Fruit fly (Drosophila melanogaster): Measurements from ENCODE around the gene CG4119.

Gene CG4119

DNA sequence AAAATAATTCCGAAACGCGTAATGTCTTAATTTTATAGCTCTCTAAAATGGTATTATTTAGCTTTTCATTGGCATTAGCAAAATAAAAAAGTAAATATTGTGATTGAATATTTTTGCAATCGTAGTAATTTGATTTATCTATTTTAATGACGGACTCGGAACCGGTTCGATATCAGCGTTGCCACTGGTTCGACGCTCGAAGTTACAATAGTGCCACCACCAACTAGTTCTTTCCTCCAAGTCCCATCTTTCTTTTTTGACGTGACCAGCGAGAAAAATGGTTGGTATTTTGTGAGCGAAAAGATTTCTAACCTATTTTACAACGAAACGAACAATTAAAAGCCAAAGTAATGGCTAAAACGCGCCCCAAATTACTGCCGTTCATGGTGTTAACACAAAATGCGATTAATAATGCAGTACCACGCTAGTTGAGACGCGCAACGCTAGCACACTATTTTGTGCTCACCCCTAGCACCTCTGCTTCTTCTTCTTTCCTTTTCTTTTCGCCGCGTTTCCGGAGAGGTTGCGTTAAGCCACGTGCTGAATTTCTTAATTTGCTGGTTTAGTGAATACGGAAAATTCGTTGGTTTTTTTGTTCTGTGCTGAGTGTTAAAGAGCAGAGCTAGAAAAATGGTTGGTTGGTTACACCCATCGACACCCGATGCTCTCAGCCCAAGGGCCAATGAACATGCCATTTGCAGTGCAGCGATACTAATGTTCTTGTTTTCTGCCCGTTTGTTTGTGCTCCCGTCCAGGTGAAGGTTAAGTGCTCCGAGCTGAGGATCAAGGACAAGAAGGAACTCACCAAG lies 6.6 kb downstream of the CG4119 start, which contains the start of gene RpL35 (continued):
- TF ChIP-seq cwo (GFP tag; optimal IDR thresholded peaks at IDR 0.05) = no peak
- TF ChIP-seq exex (tag; optimal IDR thresholded peaks at IDR 0.05) = no peak
- peak; percentile 93 for TF ChIP-seq MESR4 (GFP tag; optimal IDR thresholded peaks at IDR 0.05)
- TF ChIP-seq slp2 (GFP tag; optimal IDR thresholded peaks at IDR 0.05) = no peak
- no peak for TF ChIP-seq tna (GFP tag; IDR thresholded peaks at IDR 0.05; ENCODE audit: partially characterized antibody)
- TF ChIP-seq CG6683 (GFP tag; optimal IDR thresholded peaks at IDR 0.05) = no peak
- TF ChIP-seq Ptx1 (GFP tag; IDR thresholded peaks at IDR 0.05) = peak; percentile 29; the same call in 1 of the 2 replicates
- peak; percentile 51; the same call in 1 of the 2 replicates for TF ChIP-seq vvl (GFP tag; IDR thresholded peaks at IDR 0.05)
- TF ChIP-seq CG17186 (GFP tag; optimal IDR thresholded peaks at IDR 0.05) = peak; percentile 80
- no peak for TF ChIP-seq zen (tag; optimal IDR thresholded peaks at IDR 0.05)
- peak; percentile 38 for TF ChIP-seq CG12391 (tag; optimal IDR thresholded peaks at IDR 0.05)
- peak; percentile 33 for TF ChIP-seq salm (tag; optimal IDR thresholded peaks at IDR 0.05)
- no peak for TF ChIP-seq Neu2 (GFP tag; optimal IDR thresholded peaks at IDR 0.05; ENCODE audit: borderline replicate concordance)
- no peak for TF ChIP-seq Abd-B (GFP tag; optimal IDR thresholded peaks at IDR 0.05)
- TF ChIP-seq Drgx (GFP tag; IDR thresholded peaks at IDR 0.05) = no peak
- peak; percentile 26 for TF ChIP-seq gcm2 (GFP tag; optimal IDR thresholded peaks at IDR 0.05)
- no peak for TF ChIP-seq usp (GFP tag; optimal IDR thresholded peaks at IDR 0.05)
- no peak for TF ChIP-seq Six4 (GFP tag; optimal IDR thresholded peaks at IDR 0.05)
- peak; percentile 77 for TF ChIP-seq CG3281 (GFP tag; optimal IDR thresholded peaks at IDR 0.05)
- no peak for TF ChIP-seq HLHmδ (GFP tag; optimal IDR thresholded peaks at IDR 0.05)
- TF ChIP-seq Dll (GFP tag; IDR thresholded peaks at IDR 0.05; ENCODE audit: partially characterized antibody) = peak; percentile 58; the same call in 3 of the 4 replicates
- TF ChIP-seq trh (GFP tag; optimal IDR thresholded peaks at IDR 0.05) = no peak
- peak; percentile 20 for TF ChIP-seq pum (GFP tag; optimal IDR thresholded peaks at IDR 0.05)
- TF ChIP-seq CG12942 (GFP tag; optimal IDR thresholded peaks at IDR 0.05) = no peak
- TF ChIP-seq CG12219 (GFP tag; optimal IDR thresholded peaks at IDR 0.05) = peak; percentile 52
- peak; percentile 40 for TF ChIP-seq CG13894 (tag; optimal IDR thresholded peaks at IDR 0.05)
- TF ChIP-seq CG10543 (GFP tag; optimal IDR thresholded peaks at IDR 0.05) = peak; percentile 63
- no peak for TF ChIP-seq gsb (GFP tag; IDR thresholded peaks at IDR 0.05)
- no peak for TF ChIP-seq pho (GFP tag; optimal IDR thresholded peaks at IDR 0.05)
- TF ChIP-seq D19B (GFP tag; optimal IDR thresholded peaks at IDR 0.05) = peak; percentile 25
- no peak for TF ChIP-seq Dp (GFP tag; optimal IDR thresholded peaks at IDR 0.05)
- TF ChIP-seq dpn (GFP tag; optimal IDR thresholded peaks at IDR 0.05) = peak in 1 of 2 experiments; percentile 25
- peak; percentile 10 to 35 for TF ChIP-seq Hr51 (GFP tag; optimal IDR thresholded peaks at IDR 0.05)
- TF ChIP-seq lab (GFP tag; optimal IDR thresholded peaks at IDR 0.05) = peak; percentile 79
- TF ChIP-seq bowl (GFP tag; IDR thresholded peaks at IDR 0.05) = no peak
- no peak for TF ChIP-seq ham (GFP tag; IDR thresholded peaks at IDR 0.05)
- peak; percentile 12 for TF ChIP-seq Xbp1 (GFP tag; optimal IDR thresholded peaks at IDR 0.05)
- no peak for TF ChIP-seq ato (GFP tag; IDR thresholded peaks at IDR 0.05; ENCODE audit: partially characterized antibody)
- TF ChIP-seq eve (GFP tag; optimal IDR thresholded peaks at IDR 0.05) = no peak
- no peak for TF ChIP-seq Hr78 (GFP tag; optimal IDR thresholded peaks at IDR 0.05)
- TF ChIP-seq CG33557 (GFP tag; optimal IDR thresholded peaks at IDR 0.05) = peak; percentile 25
- TF ChIP-seq insv (GFP tag; optimal IDR thresholded peaks at IDR 0.05) = no peak
- TF ChIP-seq tup (GFP tag; optimal IDR thresholded peaks at IDR 0.05) = no peak
- no peak for TF ChIP-seq CG11696 (GFP tag; IDR thresholded peaks at IDR 0.05)
- TF ChIP-seq peb (GFP tag; IDR thresholded peaks at IDR 0.05) = 0 out of 2 replicates have a peak, but pooled peaks have one; percentile 7
- TF ChIP-seq Nf-YC (tag; optimal IDR thresholded peaks at IDR 0.05) = peak; percentile 30
- TF ChIP-seq Hand (GFP tag; optimal IDR thresholded peaks at IDR 0.05) = peak; percentile 49
- no peak for TF ChIP-seq NC2α (GFP tag; optimal IDR thresholded peaks at IDR 0.05)

Measured in whole organism, embryonic.